Fruit fly (Drosophila melanogaster) whole organism, prepupa: Measurements from ENCODE around the gene dsf.

ENCODE experiments used
- Blimp-1 ChIP-seq: fragments of 200-800 bp; sonication (Bioruptor generic); optimal IDR thresholded peaks from 3 replicates; lab custom pipeline; 2017; ENCODE audit warnings: missing biosample characterization, missing genetic modification characterization, mild to moderate bottlenecking, moderate library complexity, missing genetic modification reagents
- CG10669 ChIP-seq: fragments of 200-800 bp; sonication (Bioruptor generic); optimal IDR thresholded peaks from 3 replicates; lab custom pipeline; 2018; ENCODE audit warnings: missing biosample characterization, mild to moderate bottlenecking, missing genetic modification characterization, moderate library complexity
- CG11762 ChIP-seq: fragments of 200-800 bp; sonication (Bioruptor generic); optimal IDR thresholded peaks from 3 replicates; lab custom pipeline; 2016; ENCODE audit warnings: missing biosample characterization, missing genetic modification characterization; ENCODE audit not compliant: insufficient read depth
- CG11902 ChIP-seq: fragments of 200-800 bp; sonication (Bioruptor generic); optimal IDR thresholded peaks from 3 replicates; lab custom pipeline; 2016; ENCODE audit warnings: missing biosample characterization, missing genetic modification characterization
- CG1621 ChIP-seq: fragments of 200-800 bp; sonication (Bioruptor generic); optimal IDR thresholded peaks from 3 replicates; lab custom pipeline; 2018; ENCODE audit warnings: missing biosample characterization, mild to moderate bottlenecking, missing genetic modification characterization
- CG3032 ChIP-seq: fragments of 200-800 bp; optimal IDR thresholded peaks from 2 replicates; lab custom pipeline; 2019; ENCODE audit warnings: missing biosample characterization, mild to moderate bottlenecking, missing genetic modification characterization, moderate library complexity
- CG34406 ChIP-seq: fragments of 200-800 bp; sonication (Bioruptor generic); optimal IDR thresholded peaks from 3 replicates; lab custom pipeline; 2016; ENCODE audit warnings: missing biosample characterization, missing genetic modification characterization
- CG3919 ChIP-seq: fragments of 200-800 bp; sonication (Bioruptor generic); optimal IDR thresholded peaks from 3 replicates; lab custom pipeline; 2016; ENCODE audit warnings: missing biosample characterization, missing genetic modification characterization
- CG4318 ChIP-seq: fragments of 200-800 bp; sonication (Bioruptor generic); optimal IDR thresholded peaks from 3 replicates; lab custom pipeline; 2017; ENCODE audit warnings: missing biosample characterization, mild to moderate bottlenecking, missing genetic modification characterization
- CG6276 ChIP-seq: fragments of 200-800 bp; sonication (Bioruptor generic); optimal IDR thresholded peaks from 2 replicates; lab custom pipeline; 2017; ENCODE audit warnings: missing biosample characterization, mild to moderate bottlenecking, missing genetic modification characterization
- CG6808 ChIP-seq: fragments of 200-800 bp; sonication (Bioruptor generic); optimal IDR thresholded peaks from 3 replicates; lab custom pipeline; 2017; ENCODE audit warnings: missing biosample characterization, missing genetic modification characterization, mild to moderate bottlenecking, moderate library complexity, missing genetic modification reagents
- CG6854 ChIP-seq: fragments of 200-800 bp; sonication (Bioruptor generic); optimal IDR thresholded peaks from 2 replicates; lab custom pipeline; 2017; ENCODE audit warnings: missing biosample characterization, mild to moderate bottlenecking, missing genetic modification characterization
- CG7368 ChIP-seq: fragments of 200-800 bp; sonication (Bioruptor generic); optimal IDR thresholded peaks from 3 replicates; lab custom pipeline; 2016; ENCODE audit warnings: missing biosample characterization, missing genetic modification characterization
- CG8319 ChIP-seq: fragments of 200-800 bp; sonication (Bioruptor generic); optimal IDR thresholded peaks from 3 replicates; lab custom pipeline; 2016; ENCODE audit warnings: missing biosample characterization, missing genetic modification characterization
- CG8632 ChIP-seq: fragments of 200-800 bp; sonication (Bioruptor generic); optimal IDR thresholded peaks from 3 replicates; lab custom pipeline; 2016; ENCODE audit warnings: missing biosample characterization, missing genetic modification characterization
- Eip78C ChIP-seq: fragments of 200-800 bp; sonication (Bioruptor generic); peaks from one replicate; lab custom pipeline; 2016; ENCODE audit warnings: missing biosample characterization, missing genetic modification characterization
- Eip93F ChIP-seq: fragments of 200-800 bp; sonication (Bioruptor generic); optimal IDR thresholded peaks from 2 replicates; lab custom pipeline; 2016; ENCODE audit warnings: missing biosample characterization, mild to moderate bottlenecking, missing genetic modification characterization
- Ets21C ChIP-seq: fragments of 200-800 bp; sonication (Bioruptor generic); optimal IDR thresholded peaks from 3 replicates; lab custom pipeline; 2016; ENCODE audit warnings: missing biosample characterization, missing genetic modification characterization
- Ets96B ChIP-seq: fragments of 200-800 bp; optimal IDR thresholded peaks from 2 replicates; lab custom pipeline; 2019; ENCODE audit warnings: missing biosample characterization, mild to moderate bottlenecking, missing genetic modification characterization, moderate library complexity
- Hr4 ChIP-seq: fragments of 200-800 bp; sonication (Bioruptor generic); optimal IDR thresholded peaks from 3 replicates; lab custom pipeline; 2016; ENCODE audit warnings: missing biosample characterization, missing genetic modification characterization
- Met ChIP-seq: fragments of 200-800 bp; sonication (Bioruptor generic); optimal IDR thresholded peaks from 3 replicates; lab custom pipeline; 2016; ENCODE audit warnings: missing biosample characterization, missing genetic modification characterization
- OdsH ChIP-seq: fragments of 200-800 bp; sonication (Bioruptor generic); optimal IDR thresholded peaks from 3 replicates; lab custom pipeline; 2016; ENCODE audit warnings: missing biosample characterization, missing genetic modification characterization
- Sox102F ChIP-seq: fragments of 200-800 bp; sonication (Bioruptor generic); optimal IDR thresholded peaks from 2 replicates; lab custom pipeline; 2016; ENCODE audit warnings: missing biosample characterization, mild to moderate bottlenecking, missing genetic modification characterization
- Sox14 ChIP-seq: fragments of 200-800 bp; sonication (Bioruptor generic); optimal IDR thresholded peaks from 3 replicates; lab custom pipeline; 2016; ENCODE audit warnings: missing biosample characterization, missing genetic modification characterization
- Sox15 ChIP-seq: fragments of 200-800 bp; sonication (Bioruptor generic); optimal IDR thresholded peaks from 3 replicates; lab custom pipeline; 2016; ENCODE audit warnings: missing biosample characterization, missing genetic modification characterization
- acj6 ChIP-seq: fragments of 200-800 bp; sonication (Bioruptor generic); optimal IDR thresholded peaks from 3 replicates; lab custom pipeline; 2016; ENCODE audit warnings: missing biosample characterization, missing genetic modification characterization
- dsx ChIP-seq: fragments of 200-800 bp; optimal IDR thresholded peaks from 3 replicates; lab custom pipeline; 2019; ENCODE audit warnings: missing biosample characterization, mild to moderate bottlenecking, missing genetic modification characterization, moderate library complexity; ENCODE audit not compliant: poor library complexity, severe bottlenecking
- eg ChIP-seq: fragments of 200-800 bp; sonication (Bioruptor generic); IDR thresholded peaks from 3 replicates; pipeline ENCODE4 v1.3.6; 2022; ENCODE audit warnings: missing biosample characterization, missing genetic modification characterization
- esn ChIP-seq: fragments of 200-800 bp; sonication (Bioruptor generic); optimal IDR thresholded peaks from 2 replicates; lab custom pipeline; 2016; ENCODE audit warnings: missing biosample characterization, mild to moderate bottlenecking, missing genetic modification characterization, moderate library complexity
- fd59A ChIP-seq: fragments of 200-800 bp; sonication (Bioruptor generic); optimal IDR thresholded peaks from 2 replicates; lab custom pipeline; 2017; ENCODE audit warnings: missing biosample characterization, mild to moderate bottlenecking, missing genetic modification characterization, missing genetic modification reagents
- fd85E ChIP-seq: fragments of 200-800 bp; sonication (Bioruptor generic); optimal IDR thresholded peaks from 3 replicates; lab custom pipeline; 2016; ENCODE audit warnings: missing biosample characterization, missing genetic modification characterization
- fkh ChIP-seq: fragments of 200-800 bp; sonication (Bioruptor generic); optimal IDR thresholded peaks from 3 replicates; lab custom pipeline; 2017; ENCODE audit warnings: missing biosample characterization, mild to moderate bottlenecking, missing genetic modification characterization, moderate library complexity
- net ChIP-seq: fragments of 200-800 bp; sonication (Bioruptor generic); optimal IDR thresholded peaks from 3 replicates; lab custom pipeline; 2016; ENCODE audit warnings: missing biosample characterization, missing genetic modification characterization
- salr ChIP-seq, 2 experiments: fragments of 200-800 bp; sonication (Bioruptor generic); optimal IDR thresholded peaks; 3 replicates each; lab custom pipeline; 2016 to 2018; ENCODE audit warnings: missing biosample characterization in 2 of 2, missing genetic modification characterization in 2 of 2, mild to moderate bottlenecking in 1 of 2
- spab ChIP-seq: fragments of 200-800 bp; sonication (Bioruptor generic); optimal IDR thresholded peaks from 2 replicates; lab custom pipeline; 2017; ENCODE audit warnings: missing biosample characterization, mild to moderate bottlenecking, missing genetic modification characterization, missing genetic modification reagents
- ss ChIP-seq, 2 experiments: fragments of 200-800 bp; sonication (Bioruptor generic); optimal IDR thresholded peaks; 2 replicates in 1 of 2; 3 replicates in 1 of 2; lab custom pipeline; 2017 to 2018; ENCODE audit warnings: mild to moderate bottlenecking in 2 of 2, missing biosample characterization in 2 of 2, missing genetic modification characterization in 2 of 2, moderate library complexity in 1 of 2
- svp ChIP-seq: fragments of 200-800 bp; sonication (Bioruptor generic); peaks from one replicate; lab custom pipeline; 2016; ENCODE audit warnings: missing biosample characterization, missing genetic modification characterization
- topi ChIP-seq: fragments of 200-800 bp; sonication (Bioruptor generic); optimal IDR thresholded peaks from 3 replicates; lab custom pipeline; 2016; ENCODE audit warnings: missing biosample characterization, missing genetic modification characterization
- vri ChIP-seq: fragments of 200-800 bp; sonication (Bioruptor generic); optimal IDR thresholded peaks from 3 replicates; lab custom pipeline; 2016; ENCODE audit warnings: missing biosample characterization, mild to moderate bottlenecking, missing genetic modification characterization

The dsf gene

DNA sequence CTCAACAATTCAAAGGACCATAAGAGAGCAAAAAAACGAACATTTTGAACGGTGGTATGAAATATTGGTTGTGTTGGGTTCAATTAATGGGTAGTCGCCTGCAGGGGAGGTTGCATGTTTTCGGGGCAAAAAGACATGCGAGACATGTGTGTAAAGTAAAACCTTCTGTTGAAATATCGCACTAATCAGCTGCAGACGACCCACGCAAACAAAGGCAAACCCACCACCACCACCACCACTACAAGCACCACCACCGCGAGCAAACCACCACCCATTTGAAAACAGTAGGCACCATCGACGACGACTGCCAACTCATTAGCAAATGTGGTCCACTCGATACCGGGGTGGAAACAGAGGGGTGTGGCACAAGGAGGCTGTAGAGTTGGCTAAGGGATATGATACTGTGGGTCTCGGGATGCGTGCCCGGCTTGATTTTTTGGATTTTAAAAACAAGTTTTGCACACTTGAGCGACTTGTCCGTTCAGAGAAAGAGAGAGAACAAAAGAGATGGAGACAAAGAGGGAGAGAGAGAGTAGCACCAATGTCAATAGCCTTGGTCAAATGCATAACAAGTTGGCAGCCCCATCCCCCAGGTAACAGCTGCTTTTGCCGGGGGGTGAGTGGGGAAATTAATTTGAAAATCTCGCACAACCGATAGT lies 51.5 kb downstream of the dsf start:
- TF ChIP-seq CG3032 (tag; lab: Kevin White, UChicago) = no peak
- no peak for TF ChIP-seq CG11762 (GFP tag; lab: Kevin White, UChicago)
- peak; percentile 63 for TF ChIP-seq Eip78C (GFP tag; lab: Kevin White, UChicago)
- peak; percentile 15 for TF ChIP-seq CG3919 (GFP tag; lab: Kevin White, UChicago)
- peak; percentile 14 for TF ChIP-seq Met (GFP tag; lab: Kevin White, UChicago)
- TF ChIP-seq vri (GFP tag; lab: Kevin White, UChicago) = peak; percentile 52
- peak; percentile 11 for TF ChIP-seq dsx
- peak; percentile 41 for TF ChIP-seq CG6854 (GFP tag; lab: Kevin White, UChicago)
- no peak for TF ChIP-seq CG6276
- no peak for TF ChIP-seq spab (GFP tag; lab: Kevin White, UChicago)
- peak; percentile 0 for TF ChIP-seq Sox102F
- TF ChIP-seq Ets96B (tag; lab: Kevin White, UChicago) = no peak
- TF ChIP-seq ss (GFP tag; optimal IDR thresholded peaks at IDR 0.05; lab: Kevin White, UChicago) = peak; percentile 9 to 77
- no peak for TF ChIP-seq OdsH
- peak; percentile 62 for TF ChIP-seq svp (GFP tag; lab: Kevin White, UChicago)
- TF ChIP-seq Hr4 = no peak
- peak; percentile 90 for TF ChIP-seq fkh (GFP tag; lab: Kevin White, UChicago)
- peak; percentile 17 for TF ChIP-seq CG7368
- TF ChIP-seq Sox14 = peak; percentile 66

DNA sequence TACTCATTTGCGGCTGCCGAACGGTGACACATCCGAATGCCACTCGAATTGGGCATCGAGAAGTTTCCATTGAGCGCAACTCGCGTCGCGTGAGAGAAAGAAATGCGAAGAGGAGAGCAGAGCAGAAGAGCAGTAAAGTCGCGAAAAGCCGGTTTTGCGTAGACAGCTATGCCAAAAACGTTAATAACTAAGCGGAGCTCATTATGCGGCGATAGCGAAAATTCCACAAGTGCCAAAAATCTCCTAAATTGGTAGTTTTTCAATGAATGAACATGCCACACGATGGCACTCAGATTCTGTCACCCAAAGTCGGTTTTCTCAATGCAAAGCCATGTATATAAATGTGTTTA lies 52.0 kb downstream of the dsf start:
- TF ChIP-seq svp (GFP tag; lab: Kevin White, UChicago) (no peak), CG7368 (no peak), CG4318 (no peak), ss (GFP tag; optimal IDR thresholded peaks at IDR 0.05; lab: Kevin White, UChicago) (no peak), Sox14 (no peak), Ets96B (tag; lab: Kevin White, UChicago) (no peak)

DNA sequence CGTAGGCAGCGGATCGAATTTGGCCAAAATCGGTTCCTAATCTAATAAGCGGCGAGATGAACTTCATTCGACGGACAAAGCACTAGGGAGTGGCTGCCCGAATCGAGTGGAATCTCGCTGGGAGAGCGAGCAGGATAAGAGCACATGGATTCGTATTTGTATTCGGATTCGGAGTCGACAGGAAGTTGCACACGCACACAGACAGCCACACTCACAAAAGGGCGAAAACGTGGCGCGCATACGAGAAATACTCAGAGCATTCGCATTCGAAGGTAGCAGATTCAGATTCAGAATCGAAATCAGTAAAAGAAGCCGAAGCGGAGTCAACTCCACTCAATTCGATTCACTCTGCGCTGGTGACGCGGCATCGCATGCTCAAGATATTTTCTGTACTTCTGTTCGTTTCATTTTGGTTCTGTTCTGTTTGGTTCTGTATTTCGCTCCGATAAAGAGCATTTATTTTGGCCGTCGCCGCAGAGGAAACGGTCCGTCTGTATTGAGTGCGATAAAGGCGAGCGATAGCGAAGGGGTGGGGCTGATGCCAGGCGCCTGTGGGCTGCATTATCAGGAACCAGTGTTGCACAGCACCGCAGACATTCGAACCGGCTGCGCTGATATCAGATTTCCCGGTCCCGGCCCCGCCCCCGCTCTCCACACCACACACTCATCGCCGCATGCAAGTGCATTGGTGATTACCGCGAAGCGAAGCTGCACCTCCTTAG lies 52.8 kb downstream of the dsf start:
- TF ChIP-seq Eip93F (GFP tag; lab: Kevin White, UChicago) (peak; percentile 64), CG11762 (GFP tag; lab: Kevin White, UChicago) (no peak), CG11902 (GFP tag; lab: Kevin White, UChicago) (no peak), acj6 (GFP tag; lab: Kevin White, UChicago) (no peak), vri (GFP tag; lab: Kevin White, UChicago) (peak; percentile 27), CG3032 (tag; lab: Kevin White, UChicago) (peak; percentile 13), CG3919 (GFP tag; lab: Kevin White, UChicago) (peak; percentile 61), Blimp-1 (GFP tag; lab: Kevin White, UChicago) (no peak), OdsH (no peak), CG34406 (GFP tag; lab: Kevin White, UChicago) (no peak), svp (GFP tag; lab: Kevin White, UChicago) (peak; percentile 95), topi (peak; percentile 21), CG6854 (GFP tag; lab: Kevin White, UChicago) (peak; percentile 24), CG6276 (no peak), Met (GFP tag; lab: Kevin White, UChicago) (peak; percentile 44), ss (GFP tag; optimal IDR thresholded peaks at IDR 0.05; lab: Kevin White, UChicago) (peak in 1 of 2 experiments; percentile 55), CG8632 (GFP tag; lab: Kevin White, UChicago) (no peak), fkh (GFP tag; lab: Kevin White, UChicago) (no peak), salr (GFP tag; optimal IDR thresholded peaks at IDR 0.05; lab: Kevin White, UChicago) (no peak), CG10669 (GFP tag; lab: Kevin White, UChicago) (no peak), net (GFP tag; lab: Kevin White, UChicago) (peak; percentile 4), CG4318 (no peak), fd85E (no peak), esn (GFP tag; lab: Kevin White, UChicago) (peak; percentile 18), Sox102F (peak; percentile 19), Eip78C (GFP tag; lab: Kevin White, UChicago) (peak; percentile 2), CG6808 (GFP tag; lab: Kevin White, UChicago) (peak; percentile 13), eg (no peak), spab (GFP tag; lab: Kevin White, UChicago) (no peak), fd59A (GFP tag; lab: Kevin White, UChicago) (no peak), CG8319 (GFP tag; lab: Kevin White, UChicago) (no peak), CG7368 (peak; percentile 39), Sox15 (GFP tag; lab: Kevin White, UChicago) (no peak), CG1621 (tag; lab: Kevin White, UChicago) (peak; percentile 20), Sox14 (peak; percentile 19), Ets21C (no peak)
